Worm (Caenorhabditis elegans) whole organism, midembryonic: ENCODE measurements around the gene ZK328.6.
A peak's percentile ranks its signal among the peaks of the same experiment; 100 is the strongest.

Experiments
- T22C8.4 ChIP-seq: fragments of 200-800 bp; sonication (Bioruptor generic); IDR thresholded peaks from 2 replicates; pipeline ENCODE4 v1.3.6; 2022; ENCODE audit warnings: missing genetic modification characterization, missing compliant biosample characterization
- cog-1 ChIP-seq: sonication (generic microtip); optimal IDR thresholded peaks from 2 replicates; lab custom pipeline; 2016; ENCODE audit warnings: missing genetic modification characterization, missing compliant biosample characterization
- flt-1 ChIP-seq: fragments of 200-800 bp; sonication (Bioruptor generic); IDR thresholded peaks from 2 replicates; pipeline ENCODE4 v1.3.6; 2022; ENCODE audit warnings: missing genetic modification characterization, missing compliant biosample characterization
- klf-2 ChIP-seq: fragments of 200-800 bp; sonication (Bioruptor generic); conservative IDR thresholded peaks from 2 replicates; pipeline ENCODE4 v1.3.6; 2022; ENCODE audit warnings: missing genetic modification reagents, missing genetic modification characterization, missing compliant biosample characterization
- med-1 ChIP-seq: sonication (generic microtip); optimal IDR thresholded peaks from 2 replicates; lab custom pipeline; 2017; ENCODE audit warnings: missing genetic modification characterization, mild to moderate bottlenecking, missing compliant biosample characterization, antibody characterized with exemption, missing genetic modification reagents; ENCODE audit not compliant: insufficient read depth
- ref-1 ChIP-seq: fragments of 200-800 bp; sonication (Bioruptor generic); conservative IDR thresholded peaks from 2 replicates; pipeline ENCODE4 v1.3.6; 2022; ENCODE audit warnings: missing genetic modification reagents, missing genetic modification characterization, missing compliant biosample characterization
- tab-1 ChIP-seq: fragments of 200-800 bp; sonication (Bioruptor generic); IDR thresholded peaks from 2 replicates; pipeline ENCODE4 v1.3.6; 2022; ENCODE audit warnings: missing genetic modification characterization, missing compliant biosample characterization
- ztf-23 ChIP-seq: fragments of 200-800 bp; sonication (Bioruptor generic); IDR thresholded peaks from 2 replicates; pipeline ENCODE4 v1.3.6; 2022; ENCODE audit warnings: missing genetic modification reagents, missing genetic modification characterization, missing compliant biosample characterization
- ztf-29 ChIP-seq: fragments of 200-800 bp; sonication (Bioruptor generic); IDR thresholded peaks from 2 replicates; pipeline ENCODE4 v1.3.6; 2022; ENCODE audit warnings: missing genetic modification reagents, missing genetic modification characterization, missing compliant biosample characterization

The ZK328.6 gene

DNA sequence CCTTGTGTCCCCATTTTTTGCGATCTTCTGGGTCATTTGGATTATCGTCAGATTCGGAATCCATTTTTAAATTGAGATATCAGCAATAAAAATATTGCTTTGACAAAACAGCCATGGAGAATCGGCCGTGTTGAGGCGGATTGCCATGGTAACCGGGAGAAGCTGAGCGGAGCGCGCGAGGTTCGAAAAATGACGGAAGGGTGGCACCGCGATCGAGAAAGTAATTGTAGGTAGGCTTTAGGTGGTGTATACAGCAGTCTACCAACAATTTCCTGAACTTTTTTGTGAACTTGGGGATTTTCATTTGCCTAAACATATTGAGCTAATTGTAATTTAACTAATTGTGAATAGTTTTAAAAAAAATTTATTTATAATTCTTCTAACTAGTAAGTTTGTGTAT is 9.0 kb upstream of the ZK328.6 start, which contains the start of gene ift-139:
ift-139 (minus strand) TSS at position 101 of the 400 bp plus-strand sequence.
- TF ChIP-seq cog-1 (tag; lab: Kevin White, UChicago) (no peak), ref-1 (GFP tag; lab: Robert Waterston, UW) (no peak), ztf-23 (GFP tag; lab: Robert Waterston, UW) (no peak), med-1 (GFP tag; lab: Kevin White, UChicago) (no peak), ztf-29 (GFP tag; lab: Robert Waterston, UW) (no peak), flt-1 (no peak), tab-1 (no peak), klf-2 (GFP tag; lab: Robert Waterston, UW) (no peak), T22C8.4 (GFP tag; lab: Robert Waterston, UW) (no peak)

DNA sequence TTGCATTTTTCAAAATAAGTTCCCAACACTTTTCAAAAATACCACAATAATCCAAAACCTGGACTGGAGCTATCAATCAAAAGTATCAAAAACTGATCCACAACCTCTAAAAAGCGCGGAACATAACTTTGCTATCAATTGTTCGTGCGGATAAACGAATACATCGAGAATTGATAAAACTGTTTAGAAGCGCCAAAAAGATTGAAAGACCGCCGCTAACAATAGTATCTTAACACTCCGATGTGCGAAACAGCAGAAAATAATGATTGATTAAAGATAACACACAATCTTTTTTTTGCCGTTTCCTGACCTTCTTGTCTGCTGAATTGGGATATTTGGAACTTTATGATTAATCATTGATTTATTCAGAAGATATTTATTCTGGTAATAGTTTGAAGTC is 2.0 kb downstream of the ZK328.6 start, which contains the start of gene tbx-7:
tbx-7 (minus strand) TSS at position 101 of the 400 bp plus-strand sequence.
- TF ChIP-seq flt-1 (no peak), ztf-23 (GFP tag; lab: Robert Waterston, UW) (no peak), cog-1 (tag; lab: Kevin White, UChicago) (no peak), med-1 (GFP tag; lab: Kevin White, UChicago) (no peak), tab-1 (no peak), ztf-29 (GFP tag; lab: Robert Waterston, UW) (no peak)

DNA sequence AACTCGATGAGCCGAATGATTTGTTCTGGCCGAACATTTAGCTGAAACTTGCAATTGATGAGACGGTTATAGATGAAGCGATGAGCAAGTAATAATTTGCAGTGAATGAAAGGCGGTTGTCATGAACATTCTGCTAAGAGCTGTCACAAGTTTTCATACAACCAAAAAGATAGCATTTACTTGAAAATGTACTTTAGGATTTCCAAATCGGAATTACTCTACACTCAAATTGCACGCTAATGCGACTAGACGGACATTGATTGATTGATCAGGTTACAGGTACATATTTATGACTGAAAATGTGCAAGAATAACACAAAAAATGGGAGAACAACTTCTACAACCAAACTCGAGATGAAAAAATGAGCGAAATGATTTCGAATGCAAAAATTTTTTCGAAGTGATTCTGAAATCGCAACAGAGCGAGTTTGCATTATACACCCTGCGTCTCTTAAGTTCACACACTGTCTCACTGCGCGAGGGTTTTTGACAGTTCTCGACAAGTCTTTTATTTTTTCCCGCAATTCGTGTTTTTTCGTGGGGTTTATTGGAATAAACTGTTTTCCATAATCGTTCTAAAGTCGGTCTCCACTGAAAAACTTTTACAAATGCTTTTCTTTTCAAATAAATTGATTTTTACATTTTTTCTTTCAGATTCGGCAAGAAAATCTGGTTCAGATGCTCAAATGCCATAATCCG is 10.7 kb downstream of the ZK328.6 start, which contains the start of the genes npp-10 and cyk-3:
npp-10 (minus strand) TSS at position 51 of the 698 bp plus-strand sequence.
cyk-3 (plus strand) TSS at position 648 of the 698 bp plus-strand sequence.
- TF ChIP-seq tab-1 (no peak), ztf-29 (GFP tag; lab: Robert Waterston, UW) (no peak), klf-2 (GFP tag; lab: Robert Waterston, UW) (no peak), med-1 (GFP tag; lab: Kevin White, UChicago) (no peak), flt-1 (no peak), cog-1 (tag; lab: Kevin White, UChicago) (no peak), ztf-23 (GFP tag; lab: Robert Waterston, UW) (no peak), ref-1 (GFP tag; lab: Robert Waterston, UW) (no peak)

DNA sequence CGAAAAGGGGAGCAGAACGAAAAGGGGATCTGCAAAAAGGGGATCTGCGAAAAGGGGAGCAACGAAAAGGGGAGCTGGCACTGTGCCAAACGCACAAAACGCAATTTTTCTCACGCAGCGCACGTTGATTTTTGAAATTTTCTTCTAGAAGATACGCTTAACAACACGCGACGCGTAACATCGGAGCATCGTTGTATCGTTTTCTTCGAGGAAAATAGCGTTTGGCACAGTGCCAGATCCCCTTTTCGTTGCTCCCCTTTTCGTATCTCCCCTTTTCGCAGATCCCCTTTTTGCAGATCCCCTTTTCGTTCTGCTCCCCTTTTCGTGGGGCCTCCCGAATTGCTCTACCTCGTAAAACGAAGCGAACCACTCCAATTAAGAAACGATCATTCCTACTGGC is 17.4 kb downstream of the ZK328.6 start:
- peak; percentile 20; the same call in 1 of the 2 replicates for TF ChIP-seq flt-1
- peak; percentile 10; the same call in 1 of the 2 replicates for TF ChIP-seq ztf-29 (GFP tag; lab: Robert Waterston, UW)
- 0 out of 2 replicates have a peak, but pooled peaks have one; percentile 10 for TF ChIP-seq ztf-23 (GFP tag; lab: Robert Waterston, UW)

DNA sequence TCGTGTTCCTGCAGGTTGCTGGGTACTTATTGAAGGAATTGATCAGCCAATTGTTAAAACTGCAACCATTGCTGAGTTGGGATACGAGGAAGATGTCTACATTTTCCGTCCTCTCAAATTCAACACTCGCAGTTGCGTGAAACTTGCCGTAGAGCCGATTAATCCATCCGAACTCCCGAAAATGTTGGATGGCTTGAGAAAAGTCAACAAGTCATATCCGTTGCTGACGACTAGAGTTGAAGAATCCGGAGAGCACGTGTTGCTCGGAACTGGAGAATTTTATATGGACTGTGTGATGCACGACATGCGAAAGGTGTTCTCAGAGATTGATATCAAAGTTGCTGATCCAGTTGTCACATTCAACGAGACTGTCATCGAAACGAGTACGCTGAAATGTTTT is 19.1 kb downstream of the ZK328.6 start:
- TF ChIP-seq T22C8.4 (GFP tag; lab: Robert Waterston, UW) (no peak), klf-2 (GFP tag; lab: Robert Waterston, UW) (no peak), ztf-23 (GFP tag; lab: Robert Waterston, UW) (no peak), ztf-29 (GFP tag; lab: Robert Waterston, UW) (no peak), med-1 (GFP tag; lab: Kevin White, UChicago) (no peak), cog-1 (tag; lab: Kevin White, UChicago) (no peak), flt-1 (no peak), ref-1 (GFP tag; lab: Robert Waterston, UW) (no peak), tab-1 (no peak)

DNA sequence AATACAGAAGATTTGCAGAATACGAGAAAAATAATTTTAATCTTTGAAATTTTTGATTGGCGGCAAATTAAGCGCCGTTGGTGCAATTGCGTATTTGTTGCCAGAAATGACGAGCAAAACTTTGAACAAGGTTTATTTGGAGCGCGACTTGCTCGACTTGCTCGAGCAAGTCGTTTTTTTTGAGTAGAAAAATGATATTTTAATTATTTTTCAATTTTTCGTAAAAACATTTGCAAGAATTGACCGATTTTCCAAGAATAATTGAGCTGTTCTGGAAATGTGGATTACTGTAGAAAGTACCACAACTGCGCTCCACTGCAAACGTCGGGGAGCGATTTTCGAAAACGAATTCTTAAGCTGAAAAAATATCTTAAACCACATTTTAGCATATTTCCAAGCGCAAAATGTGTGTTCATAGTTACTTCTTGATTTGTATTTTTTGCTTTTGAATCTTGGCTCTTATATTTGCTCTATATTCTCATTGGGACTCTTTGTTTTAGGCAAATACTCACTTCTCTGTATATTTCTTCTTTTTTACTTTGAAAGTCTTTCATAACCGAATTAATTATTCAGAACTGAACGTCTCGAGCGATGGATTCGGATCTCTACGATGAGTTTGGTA is 21.3 kb downstream of the ZK328.6 start, which contains the start of the genes gcna-1 and eftu-2:
gcna-1 (minus strand) TSS at position 96 of the 622 bp plus-strand sequence.
eftu-2 (plus strand) TSS at position 572 of the 622 bp plus-strand sequence.
- TF ChIP-seq ztf-29 (GFP tag; lab: Robert Waterston, UW) = no peak
- no peak for TF ChIP-seq ztf-23 (GFP tag; lab: Robert Waterston, UW)
- TF ChIP-seq flt-1 = no peak
- no peak for TF ChIP-seq ref-1 (GFP tag; lab: Robert Waterston, UW)
- no peak for TF ChIP-seq cog-1 (tag; lab: Kevin White, UChicago)
- no peak for TF ChIP-seq klf-2 (GFP tag; lab: Robert Waterston, UW)
- no peak for TF ChIP-seq med-1 (GFP tag; lab: Kevin White, UChicago)
- no peak for TF ChIP-seq tab-1
- TF ChIP-seq T22C8.4 (GFP tag; lab: Robert Waterston, UW) = no peak

DNA sequence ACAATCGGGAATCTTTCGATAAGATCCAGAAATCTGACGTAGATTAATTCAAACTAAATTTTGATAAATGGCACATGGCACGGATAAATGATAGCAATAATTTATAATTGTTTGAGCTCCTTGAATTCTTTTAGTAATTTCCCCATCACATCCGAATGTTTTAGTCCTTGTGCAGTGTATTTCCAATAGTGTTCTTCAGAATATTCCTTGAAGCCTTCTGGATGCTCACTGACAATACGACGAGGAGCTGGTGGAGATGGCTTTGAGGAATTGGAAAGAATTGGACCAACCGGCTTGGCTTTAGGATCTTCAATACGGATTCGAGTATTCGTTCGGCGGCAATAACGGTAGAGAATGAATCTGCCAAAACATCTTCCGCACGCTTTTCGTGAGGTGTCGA is 23.9 kb downstream of the ZK328.6 start:
- no peak for TF ChIP-seq med-1 (GFP tag; lab: Kevin White, UChicago)
- TF ChIP-seq tab-1 = no peak
- no peak for TF ChIP-seq T22C8.4 (GFP tag; lab: Robert Waterston, UW)
- no peak for TF ChIP-seq cog-1 (tag; lab: Kevin White, UChicago)
- TF ChIP-seq ztf-23 (GFP tag; lab: Robert Waterston, UW) = no peak
- TF ChIP-seq ref-1 (GFP tag; lab: Robert Waterston, UW) = no peak
- no peak for TF ChIP-seq ztf-29 (GFP tag; lab: Robert Waterston, UW)
- TF ChIP-seq klf-2 (GFP tag; lab: Robert Waterston, UW) = no peak
- no peak for TF ChIP-seq flt-1

DNA sequence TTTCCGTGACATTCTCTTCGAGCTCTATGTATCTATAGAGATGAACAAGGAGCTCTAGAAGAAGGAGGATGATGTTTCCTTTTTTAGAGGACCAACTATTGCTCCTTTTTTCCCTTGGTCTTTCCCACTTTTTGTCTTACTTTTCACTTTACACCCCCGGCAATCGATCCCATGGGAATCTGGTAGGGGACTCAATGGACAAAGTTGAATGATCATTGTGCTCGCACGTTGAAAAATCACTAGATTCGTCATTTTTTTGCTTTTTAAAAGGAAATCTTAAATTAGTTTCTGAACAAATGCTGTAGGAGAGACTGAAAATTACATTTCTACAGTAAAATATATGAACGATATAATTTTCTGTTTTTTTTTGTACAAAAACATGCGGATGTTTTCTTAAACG is 28.4 kb downstream of the ZK328.6 start:
- no peak for TF ChIP-seq med-1 (GFP tag; lab: Kevin White, UChicago)
- no peak for TF ChIP-seq tab-1
- no peak for TF ChIP-seq flt-1
- TF ChIP-seq cog-1 (tag; lab: Kevin White, UChicago) = no peak
- no peak for TF ChIP-seq ztf-29 (GFP tag; lab: Robert Waterston, UW)

DNA sequence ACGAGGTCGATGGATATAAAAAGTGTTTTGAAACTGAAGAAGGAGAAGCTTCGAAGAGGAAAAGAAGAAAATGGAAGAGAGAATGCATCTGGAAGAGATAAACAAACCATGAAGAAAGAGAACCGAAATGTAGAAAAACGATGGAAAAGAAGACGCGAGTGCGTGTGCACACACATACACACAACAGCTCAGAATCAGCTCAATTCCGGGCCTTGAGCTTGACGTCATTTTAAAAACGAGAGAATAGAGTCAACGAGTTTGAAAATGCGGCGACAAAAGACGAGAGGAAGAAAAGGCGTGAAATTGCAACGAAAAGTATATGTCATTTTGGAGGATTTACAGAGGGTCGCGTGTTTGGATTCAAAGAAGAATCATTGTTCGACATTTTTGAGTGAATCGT is 30.8 kb downstream of the ZK328.6 start:
- no peak for TF ChIP-seq flt-1
- no peak for TF ChIP-seq klf-2 (GFP tag; lab: Robert Waterston, UW)
- TF ChIP-seq ztf-23 (GFP tag; lab: Robert Waterston, UW) = no peak
- TF ChIP-seq ref-1 (GFP tag; lab: Robert Waterston, UW) = no peak
- no peak for TF ChIP-seq cog-1 (tag; lab: Kevin White, UChicago)
- no peak for TF ChIP-seq T22C8.4 (GFP tag; lab: Robert Waterston, UW)
- no peak for TF ChIP-seq ztf-29 (GFP tag; lab: Robert Waterston, UW)
- TF ChIP-seq med-1 (GFP tag; lab: Kevin White, UChicago) = no peak
- TF ChIP-seq tab-1 = no peak
